Fruit fly (Drosophila melanogaster): Measurements from ENCODE around the gene CG46426.

CG46426 gene

dm6 chr2L:11813665-11814087, 29.0 kb upstream of the CG46426 start, which contains the start of gene CycY (continued):
- TF ChIP-seq gsb-n (tag; optimal IDR thresholded peaks at IDR 0.05), result peak; percentile 38
- 0 out of 2 replicates have a peak, but pooled peaks have one; percentile 9 for TF ChIP-seq ssp (GFP tag; IDR thresholded peaks at IDR 0.05)
- TF ChIP-seq Sin3A (optimal IDR thresholded peaks at IDR 0.05), result peak; percentile 4
- no peak for TF ChIP-seq btn (GFP tag; optimal IDR thresholded peaks at IDR 0.05)
- peak; percentile 59 for TF ChIP-seq Sry-δ (GFP tag; optimal IDR thresholded peaks at IDR 0.05)
- no peak for TF ChIP-seq CG10321 (GFP tag; IDR thresholded peaks at IDR 0.05)
- TF ChIP-seq Pdp1 (GFP tag; optimal IDR thresholded peaks at IDR 0.05), result peak in 1 of 2 experiments; percentile 19
- no peak for TF ChIP-seq bcd (GFP tag; optimal IDR thresholded peaks at IDR 0.05)
- TF ChIP-seq pzg (GFP tag; optimal IDR thresholded peaks at IDR 0.05), result peak; percentile 82
- 0 out of 3 replicates have a peak, but pooled peaks have one; percentile 39 for TF ChIP-seq CG6791 (GFP tag; IDR thresholded peaks at IDR 0.05; ENCODE audit: partially characterized antibody)
- peak; percentile 64 for TF ChIP-seq Dref (GFP tag; IDR thresholded peaks at IDR 0.05)
- no peak for TF ChIP-seq sr (GFP tag; IDR thresholded peaks at IDR 0.05)

- TF ChIP-seq salm (tag; optimal IDR thresholded peaks at IDR 0.05) (peak; percentile 75), row (GFP tag; IDR thresholded peaks at IDR 0.05) (peak; percentile 39; the same call in 1 of the 3 replicates), Awh (GFP tag; IDR thresholded peaks at IDR 0.05) (peak; percentile 96), Elba2 (GFP tag; optimal IDR thresholded peaks at IDR 0.05) (peak; percentile 91), CG3847 (GFP tag; IDR thresholded peaks at IDR 0.05) (peak; percentile 61), fu2 (GFP tag; optimal IDR thresholded peaks at IDR 0.05) (peak; percentile 51), NC2β (GFP tag; optimal IDR thresholded peaks at IDR 0.05) (peak; percentile 98), stwl (tag; optimal IDR thresholded peaks at IDR 0.05) (peak; percentile 98), mam (GFP tag; optimal IDR thresholded peaks at IDR 0.05) (peak; percentile 79), CG12942 (GFP tag; optimal IDR thresholded peaks at IDR 0.05) (peak; percentile 85), CG5180 (GFP tag; optimal IDR thresholded peaks at IDR 0.05) (peak; percentile 88), CG7987 (GFP tag; optimal IDR thresholded peaks at IDR 0.05) (peak; percentile 97), disco-r (GFP tag; optimal IDR thresholded peaks at IDR 0.05) (peak; percentile 94), CG14441 (GFP tag; IDR thresholded peaks at IDR 0.05) (peak; percentile 89), esg (GFP tag; conservative IDR thresholded peaks at IDR 0.05) (peak; percentile 42), CG13123 (GFP tag; optimal IDR thresholded peaks at IDR 0.05) (peak; percentile 89), CG7357 (GFP tag; IDR thresholded peaks at IDR 0.05) (peak; percentile 63; the same call in 2 of the 3 replicates), unc-4 (GFP tag; IDR thresholded peaks at IDR 0.05; ENCODE audit: partially characterized antibody) (no peak), CG32532 (GFP tag; IDR thresholded peaks at IDR 0.05) (peak; percentile 90), CG8765 (GFP tag; IDR thresholded peaks at IDR 0.05) (peak; percentile 75), CG15479 (GFP tag; optimal IDR thresholded peaks at IDR 0.05) (peak; percentile 74), CG9215 (GFP tag; IDR thresholded peaks at IDR 0.05) (peak; percentile 56), Stat92E (GFP tag; optimal IDR thresholded peaks at IDR 0.05) (no peak), CG8359 (GFP tag; optimal IDR thresholded peaks at IDR 0.05; ENCODE audit: borderline replicate concordance) (peak; percentile 95), h (optimal IDR thresholded peaks at IDR 0.05) (peak; percentile 52), CG17328 (GFP tag; IDR thresholded peaks at IDR 0.05) (peak; percentile 97), bowl (GFP tag; IDR thresholded peaks at IDR 0.05) (peak; percentile 68; the same call in 1 of the 2 replicates), Dip3 (GFP tag; optimal IDR thresholded peaks at IDR 0.05) (peak; percentile 65), CG11695 (GFP tag; IDR thresholded peaks at IDR 0.05) (peak; percentile 86), pho (GFP tag; optimal IDR thresholded peaks at IDR 0.05) (peak; percentile 69), ap (GFP tag; IDR thresholded peaks at IDR 0.05) (peak; percentile 91), schlank (tag; optimal IDR thresholded peaks at IDR 0.05) (peak; percentile 87), Ravus (GFP tag; IDR thresholded peaks at IDR 0.05) (peak; percentile 64), fd64A (GFP tag; optimal IDR thresholded peaks at IDR 0.05) (peak; percentile 97), bab2 (GFP tag; optimal IDR thresholded peaks at IDR 0.05) (peak; percentile 88), CG10431 (GFP tag; optimal IDR thresholded peaks at IDR 0.05) (peak; percentile 98), CG4328 (GFP tag; optimal IDR thresholded peaks at IDR 0.05) (peak; percentile 97), da (GFP tag; optimal IDR thresholded peaks at IDR 0.05) (peak; percentile 92), org-1 (GFP tag; optimal IDR thresholded peaks at IDR 0.05) (peak; percentile 91)
These were observed 26.3 kb upstream of the CG46426 start for dm6 chr2L:11816376-11816775.
